Fruit fly (Drosophila melanogaster) whole organism, embryonic: ENCODE measurements around the gene uncNacbeta.
A peak's percentile ranks its signal among the peaks of the same experiment; 100 is the strongest.

ENCODE experiments used
- Blimp-1 ChIP-seq: fragments of 200-800 bp; sonication (Bioruptor generic); optimal IDR thresholded peaks from 3 replicates; lab custom pipeline; 2018; ENCODE audit warnings: missing biosample characterization, missing genetic modification characterization, mild to moderate bottlenecking, moderate library complexity, missing genetic modification reagents
- CG10959 ChIP-seq: fragments of 200-800 bp; sonication (Bioruptor generic); IDR thresholded peaks from 2 replicates; pipeline ENCODE4 v1.3.6; 2022; ENCODE audit warnings: missing biosample characterization, missing genetic modification characterization
- CG11247 ChIP-seq: fragments of 200-800 bp; sonication (Bioruptor generic); IDR thresholded peaks from 2 replicates; pipeline ENCODE4 v1.3.6; 2022; ENCODE audit warnings: missing biosample characterization, missing genetic modification characterization
- CG12219 ChIP-seq: fragments of 200-800 bp; sonication (Bioruptor generic); optimal IDR thresholded peaks from 3 replicates; lab custom pipeline; 2018; ENCODE audit warnings: missing biosample characterization, mild to moderate bottlenecking, missing genetic modification characterization
- CG13287 ChIP-seq: fragments of 200-800 bp; sonication (Bioruptor generic); IDR thresholded peaks from 2 replicates; pipeline ENCODE4 v1.3.6; 2022; ENCODE audit warnings: missing biosample characterization, missing genetic modification characterization; ENCODE audit not compliant: partially characterized antibody
- CG13296 ChIP-seq: fragments of 200-800 bp; sonication (Bioruptor generic); optimal IDR thresholded peaks from 3 replicates; lab custom pipeline; 2018; ENCODE audit warnings: missing biosample characterization, mild to moderate bottlenecking, missing genetic modification characterization
- CG14050 ChIP-seq: fragments of 200-800 bp; sonication (Bioruptor generic); IDR thresholded peaks from 3 replicates; pipeline ENCODE4 v1.3.6; 2022; ENCODE audit warnings: missing biosample characterization, missing genetic modification characterization
- CG16815 ChIP-seq: fragments of 200-800 bp; sonication (Bioruptor generic); optimal IDR thresholded peaks from 3 replicates; lab custom pipeline; 2017; ENCODE audit warnings: missing biosample characterization, mild to moderate bottlenecking, missing genetic modification characterization
- CG17385 ChIP-seq: fragments of 200-800 bp; sonication (Bioruptor generic); optimal IDR thresholded peaks from 3 replicates; lab custom pipeline; 2018; ENCODE audit warnings: missing biosample characterization, mild to moderate bottlenecking, missing genetic modification characterization
- CG18619 ChIP-seq: fragments of 200-800 bp; sonication (Bioruptor generic); optimal IDR thresholded peaks from 3 replicates; lab custom pipeline; 2017; ENCODE audit warnings: missing biosample characterization, mild to moderate bottlenecking, missing genetic modification characterization
- CG33213 ChIP-seq: fragments of 200-800 bp; sonication (Bioruptor generic); optimal IDR thresholded peaks from 3 replicates; lab custom pipeline; 2016; ENCODE audit warnings: missing biosample characterization, missing genetic modification characterization
- CG3847 ChIP-seq: fragments of 200-800 bp; sonication (Bioruptor generic); IDR thresholded peaks from 2 replicates; pipeline ENCODE4 v1.3.6; 2022; ENCODE audit warnings: missing biosample characterization, missing genetic modification characterization
- CG7357 ChIP-seq: fragments of 200-800 bp; sonication (Bioruptor generic); IDR thresholded peaks from 3 replicates; pipeline ENCODE4 v1.3.6; 2022; ENCODE audit warnings: missing biosample characterization, missing genetic modification characterization
- CG8388 ChIP-seq: fragments of 200-800 bp; sonication (Bioruptor generic); optimal IDR thresholded peaks from 2 replicates; lab custom pipeline; 2019; ENCODE audit warnings: missing biosample characterization, mild to moderate bottlenecking, missing genetic modification characterization, moderate library complexity
- CG8924 ChIP-seq: fragments of 200-800 bp; optimal IDR thresholded peaks from 3 replicates; lab custom pipeline; 2019; ENCODE audit warnings: missing biosample characterization, mild to moderate bottlenecking, missing genetic modification characterization, moderate library complexity
- D ChIP-seq, 2 experiments: fragments of 200-800 bp in 1 of 2; fragments of >200 bp in 1 of 2; sonication (Bioruptor generic) in 1 of 2; optimal IDR thresholded peaks; 2 replicates in 1 of 2; 3 replicates in 1 of 2; lab custom pipeline; 2017; ENCODE audit warnings: mild to moderate bottlenecking in 1 of 2, missing biosample characterization in 1 of 2, missing genetic modification characterization in 1 of 2, missing genetic modification reagents in 1 of 2
- HLH3B ChIP-seq: fragments of 200-800 bp; sonication (Bioruptor generic); IDR thresholded peaks from 2 replicates; pipeline ENCODE4 v1.3.6; 2022; ENCODE audit warnings: missing biosample characterization, missing genetic modification characterization
- Jarid2 ChIP-seq: fragments of 200-800 bp; sonication (Bioruptor generic); optimal IDR thresholded peaks from 3 replicates; lab custom pipeline; 2017; ENCODE audit warnings: mild to moderate bottlenecking, missing biosample characterization, missing genetic modification reagents, missing genetic modification characterization
- Kr ChIP-seq: fragments of 200-800 bp; sonication (Bioruptor generic); optimal IDR thresholded peaks from 2 replicates; lab custom pipeline; 2017; ENCODE audit warnings: missing biosample characterization, mild to moderate bottlenecking, missing genetic modification characterization
- Myb ChIP-seq: fragments of 200-800 bp; sonication (Bioruptor generic); optimal IDR thresholded peaks from 2 replicates; lab custom pipeline; 2016; ENCODE audit warnings: missing biosample characterization, missing genetic modification characterization
- Oli ChIP-seq: fragments of 200-800 bp; sonication (Bioruptor generic); optimal IDR thresholded peaks from 2 replicates; lab custom pipeline; 2018; ENCODE audit warnings: missing biosample characterization, mild to moderate bottlenecking, missing genetic modification characterization, moderate library complexity
- Opbp ChIP-seq: fragments of 200-800 bp; sonication (Bioruptor generic); IDR thresholded peaks from 3 replicates; pipeline ENCODE4 v1.3.6; 2022; ENCODE audit warnings: missing biosample characterization, missing genetic modification characterization; ENCODE audit not compliant: partially characterized antibody
- Pdp1 ChIP-seq, 2 experiments: fragments of 200-800 bp; sonication (Bioruptor generic); optimal IDR thresholded peaks; 3 replicates each; lab custom pipeline; 2016; ENCODE audit warnings: missing biosample characterization in 2 of 2, missing genetic modification characterization in 2 of 2, mild to moderate bottlenecking in 1 of 2, moderate library complexity in 1 of 2
- Sry-δ ChIP-seq: fragments of 200-800 bp; sonication (Bioruptor generic); optimal IDR thresholded peaks from 2 replicates; lab custom pipeline; 2016; ENCODE audit warnings: missing biosample characterization, missing genetic modification characterization
- Usf ChIP-seq: fragments of 200-800 bp; sonication (Bioruptor generic); optimal IDR thresholded peaks from 2 replicates; lab custom pipeline; 2017; ENCODE audit warnings: missing genotype, missing biosample characterization, missing genetic modification characterization
- ab ChIP-seq: fragments of 200-800 bp; sonication (Bioruptor generic); optimal IDR thresholded peaks from 2 replicates; lab custom pipeline; 2016; ENCODE audit warnings: missing biosample characterization, missing genetic modification characterization
- ara ChIP-seq: fragments of 200-800 bp; sonication (Bioruptor generic); IDR thresholded peaks from 2 replicates; pipeline ENCODE4 v1.3.6; 2022; ENCODE audit warnings: missing biosample characterization, missing genetic modification characterization
- ase ChIP-seq: fragments of 200-800 bp; sonication (Bioruptor generic); IDR thresholded peaks from 3 replicates; pipeline ENCODE4 v1.3.6; 2022; ENCODE audit warnings: missing biosample characterization, missing genetic modification characterization
- az2 ChIP-seq: fragments of 200-800 bp; sonication (Bioruptor generic); optimal IDR thresholded peaks from 3 replicates; lab custom pipeline; 2016; ENCODE audit warnings: missing biosample characterization, missing genetic modification characterization
- bsh ChIP-seq, 2 experiments: fragments of 200-800 bp; sonication (Bioruptor generic); optimal IDR thresholded peaks; 2 replicates each; lab custom pipeline; 2017 to 2018; ENCODE audit warnings: mild to moderate bottlenecking in 2 of 2, missing biosample characterization in 2 of 2, missing genetic modification characterization in 2 of 2, moderate library complexity in 1 of 2
- crp ChIP-seq, 2 experiments: fragments of 200-800 bp; sonication (Bioruptor generic); optimal IDR thresholded peaks; 2 replicates in 1 of 2; 3 replicates in 1 of 2; lab custom pipeline; 2017; ENCODE audit warnings: missing biosample characterization in 2 of 2, missing genetic modification characterization in 2 of 2, mild to moderate bottlenecking in 1 of 2, moderate library complexity in 1 of 2
- dmrt11E ChIP-seq: fragments of 200-800 bp; sonication (Bioruptor generic); optimal IDR thresholded peaks from 3 replicates; lab custom pipeline; 2018; ENCODE audit warnings: missing biosample characterization, mild to moderate bottlenecking, missing genetic modification characterization, moderate library complexity
- dmrt99B ChIP-seq: fragments of 200-800 bp; sonication (Bioruptor generic); optimal IDR thresholded peaks from 2 replicates; lab custom pipeline; 2018; ENCODE audit warnings: missing biosample characterization, mild to moderate bottlenecking, missing genetic modification characterization, moderate library complexity
- emc ChIP-seq: fragments of 200-800 bp; sonication (Bioruptor generic); optimal IDR thresholded peaks from 2 replicates; lab custom pipeline; 2016; ENCODE audit warnings: missing biosample characterization, missing genetic modification characterization
- fru ChIP-seq: fragments of >200 bp; optimal IDR thresholded peaks from 2 replicates; lab custom pipeline; 2017
- jing ChIP-seq: fragments of 200-800 bp; sonication (Bioruptor generic); optimal IDR thresholded peaks from 2 replicates; lab custom pipeline; 2018; ENCODE audit warnings: missing biosample characterization, mild to moderate bottlenecking, missing genetic modification characterization
- lola ChIP-seq, 3 experiments: fragments of >200 bp in 2 of 3; fragments of 200-800 bp in 1 of 3; sonication (Bioruptor generic) in 1 of 3; optimal IDR thresholded peaks; 2 replicates each; lab custom pipeline; 2017 to 2019; ENCODE audit warnings: missing biosample characterization in 3 of 3, missing genetic modification characterization in 3 of 3, mild to moderate bottlenecking in 1 of 3, moderate library complexity in 1 of 3
- nerfin-1 ChIP-seq: fragments of 200-800 bp; sonication (Bioruptor generic); optimal IDR thresholded peaks from 3 replicates; lab custom pipeline; 2019; ENCODE audit warnings: missing biosample characterization, mild to moderate bottlenecking, missing genetic modification characterization, moderate library complexity
- oc ChIP-seq: fragments of 200-800 bp; sonication (Bioruptor generic); optimal IDR thresholded peaks from 2 replicates; lab custom pipeline; 2018; ENCODE audit warnings: missing biosample characterization, mild to moderate bottlenecking, missing genetic modification characterization, moderate library complexity
- onecut ChIP-seq: fragments of 200-800 bp; sonication (Bioruptor generic); IDR thresholded peaks from 2 replicates; pipeline ENCODE4 v1.3.6; 2022; ENCODE audit warnings: missing biosample characterization, missing genetic modification characterization
- pzg ChIP-seq: fragments of 200-800 bp; sonication (Bioruptor generic); optimal IDR thresholded peaks from 3 replicates; lab custom pipeline; 2018; ENCODE audit warnings: missing biosample characterization, mild to moderate bottlenecking, missing genetic modification characterization, moderate library complexity
- sc ChIP-seq, 3 experiments: fragments of >200 bp in 2 of 3; fragments of 200-800 bp in 1 of 3; sonication (Bioruptor generic) in 1 of 3; optimal IDR thresholded peaks; 2 replicates in 2 of 3; 3 replicates in 1 of 3; lab custom pipeline; 2017; ENCODE audit warnings: mild to moderate bottlenecking in 1 of 3, missing biosample characterization in 1 of 3, missing genetic modification characterization in 1 of 3, missing genetic modification reagents in 1 of 3
- sqz ChIP-seq: fragments of 200-800 bp; sonication (Bioruptor generic); optimal IDR thresholded peaks from 3 replicates; lab custom pipeline; 2018; ENCODE audit warnings: missing biosample characterization, mild to moderate bottlenecking, missing genetic modification characterization
- tap ChIP-seq: fragments of 200-800 bp; optimal IDR thresholded peaks from 3 replicates; lab custom pipeline; 2019; ENCODE audit warnings: missing biosample characterization, mild to moderate bottlenecking, missing genetic modification characterization, moderate library complexity
- zfh1 ChIP-seq: fragments of 200-800 bp; sonication (Bioruptor generic); IDR thresholded peaks from 3 replicates; pipeline ENCODE4 v1.3.6; 2022; ENCODE audit warnings: missing biosample characterization, missing genetic modification characterization

uncNacbeta gene

dm6 chr2L:523165-523835, 40.3 kb downstream of the uncNacbeta start (continued):
- TF ChIP-seq CG17385 (GFP tag; lab: Kevin White, UChicago) (peak; percentile 42), HLH3B (GFP tag; lab: Robert Waterston, UW) (no peak), CG18619 (GFP tag; lab: Kevin White, UChicago) (peak; percentile 14), Opbp (GFP tag; lab: Robert Waterston, UW) (peak; percentile 72; the same call in 2 of the 3 replicates), ase (GFP tag; lab: Robert Waterston, UW) (no peak), Myb (GFP tag; lab: Kevin White, UChicago) (no peak), fru (lab: Kevin White, UChicago) (no peak)
- TF ChIP-seq, all 482 proteins: peak for 220

- TF ChIP-seq CG12219 = peak; percentile 46
- 0 out of 3 replicates have a peak, but pooled peaks have one; percentile 12 for TF ChIP-seq CG7357 (GFP tag; lab: Robert Waterston, UW)
- TF ChIP-seq ab (GFP tag; lab: Kevin White, UChicago) = no peak
- TF ChIP-seq az2 (GFP tag; lab: Kevin White, UChicago) = peak; percentile 64
- no peak for TF ChIP-seq CG3847
- no peak for TF ChIP-seq D (optimal IDR thresholded peaks at IDR 0.05; lab: Kevin White, UChicago)
- peak; percentile 66 for TF ChIP-seq D (GFP tag; optimal IDR thresholded peaks at IDR 0.05; lab: Kevin White, UChicago)
- TF ChIP-seq tap (tag; lab: Kevin White, UChicago) = peak; percentile 9
- TF ChIP-seq oc (tag; lab: Kevin White, UChicago) = peak; percentile 3
- no peak for TF ChIP-seq sqz (GFP tag; lab: Kevin White, UChicago)
- peak; percentile 50; the same call in 1 of the 2 replicates for TF ChIP-seq CG11247 (GFP tag; lab: Robert Waterston, UW)
- peak; percentile 82 for TF ChIP-seq dmrt11E
- peak; percentile 67 for TF ChIP-seq zfh1 (GFP tag; lab: Robert Waterston, UW)
- TF ChIP-seq Kr (GFP tag; lab: Kevin White, UChicago) = no peak
- TF ChIP-seq sc (optimal IDR thresholded peaks at IDR 0.05; lab: Kevin White, UChicago) = no peak
- no peak for TF ChIP-seq sc (GFP tag; optimal IDR thresholded peaks at IDR 0.05; lab: Kevin White, UChicago)
- no peak for TF ChIP-seq CG8924 (tag; lab: Kevin White, UChicago)
- TF ChIP-seq crp (GFP tag; optimal IDR thresholded peaks at IDR 0.05; lab: Kevin White, UChicago) = no peak
- TF ChIP-seq onecut (GFP tag; lab: Robert Waterston, UW) = peak; percentile 22; the same call in 1 of the 2 replicates
- no peak for TF ChIP-seq CG13296 (GFP tag; lab: Kevin White, UChicago)
- no peak for TF ChIP-seq CG33213 (GFP tag; lab: Kevin White, UChicago)
- TF ChIP-seq ara (GFP tag; lab: Robert Waterston, UW) = peak; percentile 65; the same call in 1 of the 2 replicates
- peak; percentile 29 for TF ChIP-seq jing (GFP tag; lab: Kevin White, UChicago)
- TF ChIP-seq Pdp1 (GFP tag; optimal IDR thresholded peaks at IDR 0.05; lab: Kevin White, UChicago) = peak in 1 of 2 experiments; percentile 21
- no peak for TF ChIP-seq Jarid2
- peak; percentile 63 for TF ChIP-seq CG8388
- peak; percentile 58 for TF ChIP-seq Oli (tag; lab: Kevin White, UChicago)
- 0 out of 3 replicates have a peak, but pooled peaks have one; percentile 29 for TF ChIP-seq CG14050 (GFP tag; lab: Robert Waterston, UW)
- peak; percentile 30 for TF ChIP-seq Usf (GFP tag; lab: Kevin White, UChicago)
- TF ChIP-seq emc (GFP tag; lab: Kevin White, UChicago) = no peak
- TF ChIP-seq dmrt99B = peak; percentile 70
- peak; percentile 63 for TF ChIP-seq Blimp-1 (GFP tag; lab: Kevin White, UChicago)
- TF ChIP-seq bsh (GFP tag; optimal IDR thresholded peaks at IDR 0.05; lab: Kevin White, UChicago) = peak in 1 of 2 experiments; percentile 79
- TF ChIP-seq CG16815 (GFP tag; lab: Kevin White, UChicago) = peak; percentile 29
- no peak for TF ChIP-seq CG13287
- no peak for TF ChIP-seq Myb (GFP tag; lab: Kevin White, UChicago)
- TF ChIP-seq Sry-δ (GFP tag; lab: Kevin White, UChicago) = no peak
- TF ChIP-seq lola (GFP tag; optimal IDR thresholded peaks at IDR 0.05; lab: Kevin White, UChicago) = peak in 1 of 3 experiments; percentile 66
- TF ChIP-seq CG10959 = peak; percentile 54
- peak; percentile 44 for TF ChIP-seq nerfin-1 (tag; lab: Kevin White, UChicago)
- TF ChIP-seq pzg (GFP tag; lab: Kevin White, UChicago) = no peak
These were observed 40.9 kb downstream of the uncNacbeta start for dm6 chr2L:522752-523151.
